Worm (Caenorhabditis elegans) whole organism, L4 larva: ENCODE data around the gene rpl-39.

ENCODE experiments used
- daf-19 ChIP-seq: fragments of 200-800 bp; sonication (Bioruptor generic); conservative IDR thresholded peaks from 2 replicates; pipeline ENCODE4 v1.3.6; 2022; ENCODE audit warnings: missing genetic modification characterization, missing compliant biosample characterization
- pha-4 ChIP-seq, 2 experiments: fragments of 150-350 bp in 1 of 2; fragments of 200-800 bp in 1 of 2; sonication (Bioruptor generic) in 1 of 2; IDR thresholded peaks in 1 of 2; optimal IDR thresholded peaks in 1 of 2; 2 replicates each; pipeline versions ENCODE4 v1.3.6 to Lab custom; 2014 to 2022; ENCODE audit warnings: missing genetic modification characterization in 2 of 2, missing genetic modification reagents in 2 of 2, missing biosample characterization in 1 of 2, missing compliant biosample characterization in 1 of 2
- unc-62 ChIP-seq, 3 experiments: fragments of 150-350 bp in 1 of 3; sonication (generic microtip); optimal IDR thresholded peaks in 2 of 3; peaks in 1 of 3; 1 replicate in 1 of 3; 2 replicates in 2 of 3; lab custom pipeline; 2014 to 2017; ENCODE audit warnings: missing biosample characterization in 3 of 3, missing genetic modification characterization in 3 of 3, missing genetic modification reagents in 3 of 3, missing genotype in 1 of 3

DNA sequence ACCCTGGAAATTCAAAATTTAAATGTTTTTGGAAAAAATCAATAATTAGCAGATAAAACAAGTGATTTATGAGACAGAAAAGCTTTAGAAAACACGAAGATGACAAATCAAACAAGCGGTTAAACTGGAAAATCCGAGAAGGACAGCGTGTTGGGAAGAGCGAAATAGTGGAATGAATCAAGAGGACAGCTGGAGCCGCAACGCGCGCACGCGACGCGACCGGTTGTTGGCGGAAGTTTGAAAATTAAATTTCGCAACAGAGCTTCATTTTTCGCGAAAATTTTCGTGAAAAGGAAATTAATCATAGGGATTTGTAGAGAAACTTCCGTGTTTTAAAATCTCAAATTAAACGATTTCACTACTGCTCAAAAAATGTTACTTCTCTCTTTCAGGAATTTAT is 41.0 kb downstream of the rpl-39 start, which contains the start of gene clic-1:
- TF ChIP-seq pha-4 (GFP tag; IDR thresholded peaks at IDR 0.05; lab: Robert Waterston, UW), result no peak
- TF ChIP-seq pha-4 (tag; optimal IDR thresholded peaks at IDR 0.05; lab: Kevin White, UChicago), result no peak
- TF ChIP-seq unc-62 (GFP tag; optimal IDR thresholded peaks at IDR 0.05 in 1 of 2; lab: Kevin White, UChicago), result no peak
- TF ChIP-seq unc-62 (tag; optimal IDR thresholded peaks at IDR 0.05; lab: Kevin White, UChicago), result no peak
- TF ChIP-seq daf-19 (GFP tag; lab: Robert Waterston, UW), result no peak
